Worm (Caenorhabditis elegans): ENCODE results near the gene F25E5.16.

DNA sequence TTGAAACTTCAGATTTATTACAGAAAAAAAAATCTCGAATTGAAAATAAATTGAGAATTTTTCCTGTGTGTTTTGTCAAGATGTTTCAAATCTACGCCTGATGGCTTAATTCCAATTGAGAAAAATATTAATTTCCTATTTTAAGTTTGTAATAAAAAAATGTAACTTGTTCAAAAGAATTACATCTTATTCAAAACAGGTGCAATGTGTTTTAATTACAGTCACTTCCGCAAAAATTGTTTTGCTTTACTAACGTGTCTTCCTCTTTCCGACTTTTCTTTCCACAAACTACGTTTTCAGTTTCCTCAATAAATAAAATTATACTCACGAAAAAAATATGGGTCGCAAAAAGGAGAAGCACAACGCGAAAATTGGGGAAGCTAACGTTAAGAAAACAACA lies at the start of gene F25E5.16:
- TF ChIP-seq ZK546.5 (tag; optimal IDR thresholded peaks at IDR 0.05) (no peak), ceh-44 (GFP tag; IDR thresholded peaks at IDR 0.05) (no peak), fos-1 (tag; optimal IDR thresholded peaks at IDR 0.05) (no peak)

Data from whole organism, L4 larva.